Worm (Caenorhabditis elegans) whole organism, L3 larva: Measurements from ENCODE around the gene C05G5.7.

ENCODE experiments used
- aly-2 ChIP-seq: fragments of 150-350 bp; optimal IDR thresholded peaks from 2 replicates; lab custom pipeline; 2014; ENCODE audit warnings: missing biosample characterization, missing genetic modification characterization
- ceh-16 ChIP-seq: sonication (generic microtip); optimal IDR thresholded peaks from 2 replicates; lab custom pipeline; 2017; ENCODE audit warnings: missing biosample characterization, missing genetic modification characterization
- fkh-10 ChIP-seq: sonication (generic microtip); optimal IDR thresholded peaks from 2 replicates; lab custom pipeline; 2017; ENCODE audit warnings: missing biosample characterization, missing genetic modification reagents, missing genetic modification characterization
- mdl-1 ChIP-seq: fragments of 150-350 bp; optimal IDR thresholded peaks from 2 replicates; lab custom pipeline; 2014; ENCODE audit warnings: missing biosample characterization, missing genetic modification characterization
- nhr-28 ChIP-seq: fragments of 150-350 bp; optimal IDR thresholded peaks from 2 replicates; lab custom pipeline; 2014; ENCODE audit warnings: missing biosample characterization, missing genetic modification characterization
- pqm-1 ChIP-seq: fragments of 150-350 bp; optimal IDR thresholded peaks from 2 replicates; lab custom pipeline; 2017; ENCODE audit warnings: missing biosample characterization, missing genetic modification characterization, inconsistent platforms
- skn-1 ChIP-seq: fragments of 150-350 bp; optimal IDR thresholded peaks from 2 replicates; lab custom pipeline; 2014; ENCODE audit warnings: missing biosample characterization, missing genetic modification characterization

- TF ChIP-seq ceh-16 (tag; lab: Kevin White, UChicago) = no peak
- TF ChIP-seq fkh-10 (GFP tag; lab: Kevin White, UChicago) = peak; percentile 99
- TF ChIP-seq pqm-1 = peak; percentile 9
- no peak for TF ChIP-seq aly-2 (tag; lab: Kevin White, UChicago)
- peak; percentile 61 for TF ChIP-seq skn-1 (tag; lab: Kevin White, UChicago)
- TF ChIP-seq mdl-1 (tag; lab: Kevin White, UChicago) = peak; percentile 72
- TF ChIP-seq nhr-28 (tag; lab: Kevin White, UChicago) = no peak
Measured at ce11 chrX:14708176-14708642, 35.4 kb downstream of the C05G5.7 start.
